Worm (Caenorhabditis elegans) whole organism, L3 larva: ENCODE data around the gene mig-21.

ENCODE experiments used
- R02D3.7 ChIP-seq: fragments of 150-350 bp; optimal IDR thresholded peaks from 2 replicates; lab custom pipeline; 2014; ENCODE audit warnings: missing biosample characterization, missing genetic modification characterization
- ZK546.5 ChIP-seq: sonication (generic microtip); optimal IDR thresholded peaks from 2 replicates; lab custom pipeline; 2017; ENCODE audit warnings: missing biosample characterization, missing genetic modification characterization
- aly-2 ChIP-seq: fragments of 150-350 bp; optimal IDR thresholded peaks from 2 replicates; lab custom pipeline; 2014; ENCODE audit warnings: missing biosample characterization, missing genetic modification characterization
- ama-1 ChIP-seq: fragments of 150-350 bp; optimal IDR thresholded peaks from 2 replicates; lab custom pipeline; 2018
- ceh-16 ChIP-seq: sonication (generic microtip); optimal IDR thresholded peaks from 2 replicates; lab custom pipeline; 2017; ENCODE audit warnings: missing biosample characterization, missing genetic modification characterization
- ceh-28 ChIP-seq: fragments of 150-350 bp; optimal IDR thresholded peaks from 2 replicates; lab custom pipeline; 2014; ENCODE audit warnings: missing biosample characterization, missing genetic modification reagents, missing genetic modification characterization
- ceh-82 ChIP-seq: fragments of 150-350 bp; optimal IDR thresholded peaks from 2 replicates; lab custom pipeline; 2014; ENCODE audit warnings: missing biosample characterization, missing genetic modification characterization
- ceh-9 ChIP-seq: sonication (generic microtip); optimal IDR thresholded peaks from 2 replicates; lab custom pipeline; 2018; ENCODE audit warnings: missing biosample characterization, missing genetic modification characterization
- daf-12 ChIP-seq: fragments of 150-350 bp; optimal IDR thresholded peaks from 2 replicates; lab custom pipeline; 2014; ENCODE audit warnings: missing biosample characterization, missing genetic modification reagents, missing genetic modification characterization
- egl-27 ChIP-seq: sonication (generic microtip); optimal IDR thresholded peaks from 4 replicates; lab custom pipeline; 2017; ENCODE audit warnings: missing biosample characterization, missing genetic modification reagents, missing genetic modification characterization
- egl-5 ChIP-seq: fragments of 150-350 bp; optimal IDR thresholded peaks from 2 replicates; lab custom pipeline; 2017; ENCODE audit warnings: missing biosample characterization, missing genetic modification reagents, missing genetic modification characterization, inconsistent platforms
- elt-1 ChIP-seq: fragments of 150-350 bp; optimal IDR thresholded peaks from 2 replicates; lab custom pipeline; 2014; ENCODE audit warnings: missing biosample characterization, missing genetic modification characterization
- elt-2 ChIP-seq: sonication (generic microtip); optimal IDR thresholded peaks from 2 replicates; lab custom pipeline; 2016; ENCODE audit warnings: missing genetic modification reagents, mild to moderate bottlenecking, missing genetic modification characterization, missing compliant biosample characterization
- elt-3 ChIP-seq, 3 experiments: fragments of 150-350 bp in 1 of 3; sonication (generic microtip) in 2 of 3; optimal IDR thresholded peaks; 2 replicates in 2 of 3; 4 replicates in 1 of 3; lab custom pipeline; 2014 to 2017; ENCODE audit warnings: missing biosample characterization in 3 of 3, missing genetic modification characterization in 3 of 3
- eor-1 ChIP-seq, 2 experiments: fragments of 150-350 bp; optimal IDR thresholded peaks; 2 replicates each; lab custom pipeline; 2014 to 2018; ENCODE audit warnings: missing biosample characterization in 2 of 2, missing genetic modification characterization in 2 of 2
- fkh-10 ChIP-seq: sonication (generic microtip); optimal IDR thresholded peaks from 2 replicates; lab custom pipeline; 2017; ENCODE audit warnings: missing biosample characterization, missing genetic modification reagents, missing genetic modification characterization
- fkh-2 ChIP-seq: fragments of 150-350 bp; optimal IDR thresholded peaks from 2 replicates; lab custom pipeline; 2014; ENCODE audit warnings: missing biosample characterization, missing genetic modification reagents, missing genetic modification characterization
- fos-1 ChIP-seq: fragments of 150-350 bp; optimal IDR thresholded peaks from 2 replicates; lab custom pipeline; 2014; ENCODE audit warnings: missing biosample characterization, missing genetic modification characterization
- hmg-11 ChIP-seq: sonication (generic microtip); optimal IDR thresholded peaks from 2 replicates; lab custom pipeline; 2016; ENCODE audit warnings: missing genetic modification characterization, missing compliant biosample characterization
- jun-1 ChIP-seq: fragments of 150-350 bp; optimal IDR thresholded peaks from 2 replicates; lab custom pipeline; 2014; ENCODE audit warnings: missing biosample characterization, missing genetic modification reagents, missing genetic modification characterization
- lin-15B ChIP-seq: fragments of 150-350 bp; optimal IDR thresholded peaks from 2 replicates; lab custom pipeline; 2014; ENCODE audit warnings: missing biosample characterization, missing genetic modification characterization
- lin-39 ChIP-seq: fragments of 150-350 bp; optimal IDR thresholded peaks from 2 replicates; lab custom pipeline; 2018; ENCODE audit warnings: missing biosample characterization, missing genetic modification reagents, missing genetic modification characterization
- lsy-12 ChIP-seq: sonication (generic microtip); optimal IDR thresholded peaks from 2 replicates; lab custom pipeline; 2016; ENCODE audit warnings: mild to moderate bottlenecking, missing genetic modification characterization, missing compliant biosample characterization
- mdl-1 ChIP-seq: fragments of 150-350 bp; optimal IDR thresholded peaks from 2 replicates; lab custom pipeline; 2014; ENCODE audit warnings: missing biosample characterization, missing genetic modification characterization
- mml-1 ChIP-seq: fragments of 150-350 bp; sonication (generic microtip); optimal IDR thresholded peaks from 3 replicates; lab custom pipeline; 2014; ENCODE audit warnings: missing biosample characterization, missing genetic modification characterization
- nfya-1 ChIP-seq: sonication (generic microtip); optimal IDR thresholded peaks from 2 replicates; lab custom pipeline; 2017; ENCODE audit warnings: missing genetic modification characterization, mild to moderate bottlenecking, missing compliant biosample characterization, antibody characterized with exemption, moderate library complexity; ENCODE audit not compliant: insufficient read depth
- nhr-11 ChIP-seq: fragments of 150-350 bp; optimal IDR thresholded peaks from 2 replicates; lab custom pipeline; 2014; ENCODE audit warnings: missing biosample characterization, missing genetic modification characterization
- nhr-12 ChIP-seq: fragments of 150-350 bp; optimal IDR thresholded peaks from 2 replicates; lab custom pipeline; 2014; ENCODE audit warnings: missing biosample characterization, missing genetic modification characterization
- nhr-23 ChIP-seq: fragments of 150-350 bp; optimal IDR thresholded peaks from 2 replicates; lab custom pipeline; 2014; ENCODE audit warnings: missing biosample characterization, missing genetic modification reagents, missing genetic modification characterization
- nhr-25 ChIP-seq: sonication (generic microtip); optimal IDR thresholded peaks from 2 replicates; lab custom pipeline; 2017; ENCODE audit warnings: missing biosample characterization, missing genetic modification characterization
- nhr-28 ChIP-seq: fragments of 150-350 bp; optimal IDR thresholded peaks from 2 replicates; lab custom pipeline; 2014; ENCODE audit warnings: missing biosample characterization, missing genetic modification characterization
- nhr-43 ChIP-seq: sonication (generic microtip); optimal IDR thresholded peaks from 2 replicates; lab custom pipeline; 2016; ENCODE audit warnings: mild to moderate bottlenecking, missing genetic modification characterization, missing compliant biosample characterization; ENCODE audit not compliant: poor library complexity, severe bottlenecking
- nhr-67 ChIP-seq: fragments of 150-350 bp; optimal IDR thresholded peaks from 2 replicates; lab custom pipeline; 2014; ENCODE audit warnings: missing biosample characterization, missing genetic modification characterization
- nhr-76 ChIP-seq: fragments of 150-350 bp; sonication (generic microtip); optimal IDR thresholded peaks from 5 replicates; lab custom pipeline; 2014; ENCODE audit warnings: missing biosample characterization, missing genetic modification characterization
- nhr-77 ChIP-seq: fragments of 150-350 bp; optimal IDR thresholded peaks from 2 replicates; lab custom pipeline; 2014; ENCODE audit warnings: missing biosample characterization, missing genetic modification characterization
- pha-4 ChIP-seq: fragments of 150-350 bp; optimal IDR thresholded peaks from 2 replicates; lab custom pipeline; 2014; ENCODE audit warnings: missing biosample characterization, missing genetic modification reagents, missing genetic modification characterization
- pqm-1 ChIP-seq: fragments of 150-350 bp; optimal IDR thresholded peaks from 2 replicates; lab custom pipeline; 2017; ENCODE audit warnings: missing biosample characterization, missing genetic modification characterization, inconsistent platforms
- sea-2 ChIP-seq: fragments of 150-350 bp; sonication (generic microtip); optimal IDR thresholded peaks from 4 replicates; lab custom pipeline; 2014; ENCODE audit warnings: missing biosample characterization, missing genetic modification reagents, missing genetic modification characterization
- skn-1 ChIP-seq: fragments of 150-350 bp; optimal IDR thresholded peaks from 2 replicates; lab custom pipeline; 2014; ENCODE audit warnings: missing biosample characterization, missing genetic modification characterization
- tbx-2 ChIP-seq: sonication (generic microtip); optimal IDR thresholded peaks from 2 replicates; lab custom pipeline; 2016; ENCODE audit warnings: mild to moderate bottlenecking, missing genetic modification characterization, missing compliant biosample characterization
- unc-39 ChIP-seq: sonication (generic microtip); optimal IDR thresholded peaks from 4 replicates; lab custom pipeline; 2017; ENCODE audit warnings: missing biosample characterization, missing genetic modification characterization
- unc-62 ChIP-seq: fragments of 150-350 bp; sonication (generic microtip); optimal IDR thresholded peaks from 4 replicates; lab custom pipeline; 2014; ENCODE audit warnings: missing biosample characterization, missing genetic modification reagents, missing genetic modification characterization
- zag-1 ChIP-seq: fragments of 150-350 bp; optimal IDR thresholded peaks from 2 replicates; lab custom pipeline; 2014; ENCODE audit warnings: missing biosample characterization, missing genetic modification characterization
- ztf-11 ChIP-seq: fragments of 150-350 bp; optimal IDR thresholded peaks from 2 replicates; lab custom pipeline; 2014; ENCODE audit warnings: missing biosample characterization, missing genetic modification characterization
- ztf-4 ChIP-seq: fragments of 150-350 bp; optimal IDR thresholded peaks from 2 replicates; lab custom pipeline; 2014; ENCODE audit warnings: missing biosample characterization, missing genetic modification characterization

The mig-21 gene

DNA sequence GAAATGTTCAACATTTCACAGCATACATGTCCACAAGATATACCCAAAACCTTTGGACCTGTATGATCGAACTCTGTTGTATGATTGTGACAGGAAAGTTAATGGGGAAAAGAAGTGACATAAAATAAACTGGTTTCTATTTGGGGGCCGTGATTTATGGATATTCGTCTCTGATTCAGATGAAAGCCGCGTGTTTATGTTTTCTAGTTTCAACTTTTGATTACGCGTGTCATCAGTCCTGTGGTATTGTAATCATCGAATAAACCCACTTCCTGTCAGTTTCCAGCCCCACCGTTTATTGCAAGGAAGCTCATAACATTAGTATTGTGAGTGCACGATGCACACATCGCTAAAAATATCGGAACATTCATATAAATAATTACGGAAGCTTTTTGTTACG, 44.1 kb upstream of the mig-21 start:
- no peak for TF ChIP-seq ztf-4 (tag; lab: Kevin White, UChicago)
- peak; percentile 68 for TF ChIP-seq nhr-43 (tag; lab: Kevin White, UChicago)
- TF ChIP-seq nhr-28 = no peak
- TF ChIP-seq nhr-23 (tag; lab: Kevin White, UChicago) = peak; percentile 74
- TF ChIP-seq elt-3 (tag; optimal IDR thresholded peaks at IDR 0.05; lab: Kevin White, UChicago) = no peak
- TF ChIP-seq nhr-25 = peak; percentile 74
- TF ChIP-seq lsy-12 (tag; lab: Kevin White, UChicago) = no peak

DNA sequence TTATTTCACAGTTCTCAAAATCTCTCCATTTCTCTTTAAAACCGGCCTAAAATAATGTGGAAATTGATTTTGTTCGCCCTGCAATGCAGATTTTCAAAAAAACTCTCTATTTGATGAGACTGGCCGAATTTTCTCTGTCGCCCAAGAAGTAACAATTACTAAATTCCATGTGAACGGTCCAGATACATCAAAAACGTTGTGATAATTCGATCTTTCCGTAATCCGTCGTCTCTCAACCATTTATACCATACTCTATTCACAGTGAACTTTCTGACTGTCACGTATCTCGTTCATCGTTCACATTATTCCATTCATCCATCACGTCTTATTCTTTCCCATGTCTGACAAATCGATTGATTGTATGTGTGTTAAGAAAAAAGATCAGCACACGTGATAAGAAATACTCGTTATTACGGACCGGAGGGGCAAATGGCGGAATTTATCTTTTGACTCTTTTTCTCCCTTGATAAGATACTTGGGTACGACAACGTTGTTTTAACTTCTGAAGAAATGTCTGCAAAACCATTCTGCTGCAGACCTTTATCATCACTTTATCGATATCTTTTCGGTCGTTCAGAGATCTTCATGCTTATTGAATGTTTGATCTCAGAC, 43.0 kb upstream of the mig-21 start:
- TF ChIP-seq ceh-9 (tag; lab: Kevin White, UChicago) (no peak), tbx-2 (tag; lab: Kevin White, UChicago) (peak; percentile 13), lin-15B (tag; lab: Kevin White, UChicago) (no peak), nhr-25 (peak; percentile 80), nhr-43 (tag; lab: Kevin White, UChicago) (peak; percentile 92), elt-3 (tag; optimal IDR thresholded peaks at IDR 0.05; lab: Kevin White, UChicago) (peak in 2 of 3 experiments; percentile 89 to 92), nhr-23 (tag; lab: Kevin White, UChicago) (peak; percentile 84), ztf-4 (tag; lab: Kevin White, UChicago) (no peak), ztf-11 (tag; lab: Kevin White, UChicago) (no peak), sea-2 (GFP tag; lab: Kevin White, UChicago) (no peak), ama-1 (lab: Kevin White, UChicago) (peak; percentile 66), fkh-10 (GFP tag; lab: Kevin White, UChicago) (no peak)

DNA sequence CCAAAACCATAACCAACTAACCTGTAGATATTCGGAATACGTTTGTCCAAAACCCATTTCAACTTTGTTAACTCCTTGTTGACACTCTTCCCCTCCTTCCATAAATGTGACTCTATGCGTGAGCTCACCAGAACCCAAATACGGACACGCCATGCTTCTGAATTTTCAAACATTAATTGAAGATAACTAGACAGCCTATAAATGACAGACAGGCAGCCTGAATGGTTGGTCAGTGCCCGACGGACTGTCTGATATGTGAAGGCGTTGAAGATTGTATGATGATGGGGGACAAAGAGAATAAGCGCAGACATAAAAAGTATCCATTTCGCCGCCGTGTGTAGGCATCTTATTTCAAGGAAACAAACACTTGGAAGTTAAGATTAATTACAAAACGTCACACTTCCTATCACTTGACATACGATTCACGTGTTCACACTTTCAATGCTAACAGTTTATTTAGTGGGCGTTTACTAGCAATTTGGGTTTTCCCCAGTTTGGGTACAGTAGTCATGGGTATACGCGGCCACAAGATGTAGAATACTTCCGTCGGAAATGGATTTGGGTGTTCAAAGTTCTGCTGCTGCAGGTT, 41.7 kb upstream of the mig-21 start, which contains the start of the genes tdo-2 and C28H8.2:
TSS of gene tdo-2 (minus strand) at position 157 of the 589 bp plus-strand sequence.
TSS of gene C28H8.2 (plus strand) at position 524 of the 589 bp plus-strand sequence.
- TF ChIP-seq unc-62 (GFP tag; lab: Kevin White, UChicago) (peak; percentile 69), nhr-77 (no peak), ceh-82 (tag; lab: Kevin White, UChicago) (no peak), skn-1 (tag; lab: Kevin White, UChicago) (no peak), ceh-9 (tag; lab: Kevin White, UChicago) (no peak), nhr-12 (tag; lab: Kevin White, UChicago) (no peak), ztf-11 (tag; lab: Kevin White, UChicago) (no peak), pha-4 (tag; lab: Kevin White, UChicago) (no peak), nhr-43 (tag; lab: Kevin White, UChicago) (peak; percentile 87), sea-2 (GFP tag; lab: Kevin White, UChicago) (no peak), nhr-11 (tag; lab: Kevin White, UChicago) (no peak), fos-1 (tag; lab: Kevin White, UChicago) (no peak), nhr-76 (tag; lab: Kevin White, UChicago) (no peak), lin-15B (tag; lab: Kevin White, UChicago) (no peak), tbx-2 (tag; lab: Kevin White, UChicago) (no peak), egl-27 (tag; lab: Kevin White, UChicago) (no peak), ama-1 (lab: Kevin White, UChicago) (no peak), hmg-11 (tag; lab: Kevin White, UChicago) (no peak), nhr-67 (no peak), zag-1 (tag; lab: Kevin White, UChicago) (no peak), nhr-25 (peak; percentile 95), nfya-1 (tag; lab: Kevin White, UChicago) (peak; percentile 47), fkh-10 (GFP tag; lab: Kevin White, UChicago) (no peak), lsy-12 (tag; lab: Kevin White, UChicago) (peak; percentile 69), ceh-28 (tag; lab: Kevin White, UChicago) (peak; percentile 36), egl-5 (tag; lab: Kevin White, UChicago) (no peak), elt-1 (tag; lab: Kevin White, UChicago) (no peak), lin-39 (tag; lab: Kevin White, UChicago) (no peak), elt-2 (no peak), nhr-28 (no peak), pqm-1 (tag; lab: Kevin White, UChicago) (no peak), mdl-1 (tag; lab: Kevin White, UChicago) (peak; percentile 44), nhr-23 (tag; lab: Kevin White, UChicago) (peak; percentile 96), ceh-16 (tag; lab: Kevin White, UChicago) (no peak), elt-3 (tag; optimal IDR thresholded peaks at IDR 0.05; lab: Kevin White, UChicago) (peak in 2 of 3 experiments; percentile 74 to 81), unc-39 (no peak), R02D3.7 (tag; lab: Kevin White, UChicago) (no peak), fkh-2 (tag; lab: Kevin White, UChicago) (no peak), aly-2 (no peak), ZK546.5 (tag; lab: Kevin White, UChicago) (no peak), jun-1 (tag; lab: Kevin White, UChicago) (peak; percentile 28), eor-1 (tag; optimal IDR thresholded peaks at IDR 0.05; lab: Kevin White, UChicago) (no peak), mml-1 (tag; lab: Kevin White, UChicago) (no peak), ztf-4 (tag; lab: Kevin White, UChicago) (no peak), daf-12 (tag; lab: Kevin White, UChicago) (no peak)
